Worm (Caenorhabditis elegans): ENCODE data around the gene fkh-3.
A peak's percentile ranks its signal among the peaks of the same experiment; 100 is the strongest.

The fkh-3 gene

DNA sequence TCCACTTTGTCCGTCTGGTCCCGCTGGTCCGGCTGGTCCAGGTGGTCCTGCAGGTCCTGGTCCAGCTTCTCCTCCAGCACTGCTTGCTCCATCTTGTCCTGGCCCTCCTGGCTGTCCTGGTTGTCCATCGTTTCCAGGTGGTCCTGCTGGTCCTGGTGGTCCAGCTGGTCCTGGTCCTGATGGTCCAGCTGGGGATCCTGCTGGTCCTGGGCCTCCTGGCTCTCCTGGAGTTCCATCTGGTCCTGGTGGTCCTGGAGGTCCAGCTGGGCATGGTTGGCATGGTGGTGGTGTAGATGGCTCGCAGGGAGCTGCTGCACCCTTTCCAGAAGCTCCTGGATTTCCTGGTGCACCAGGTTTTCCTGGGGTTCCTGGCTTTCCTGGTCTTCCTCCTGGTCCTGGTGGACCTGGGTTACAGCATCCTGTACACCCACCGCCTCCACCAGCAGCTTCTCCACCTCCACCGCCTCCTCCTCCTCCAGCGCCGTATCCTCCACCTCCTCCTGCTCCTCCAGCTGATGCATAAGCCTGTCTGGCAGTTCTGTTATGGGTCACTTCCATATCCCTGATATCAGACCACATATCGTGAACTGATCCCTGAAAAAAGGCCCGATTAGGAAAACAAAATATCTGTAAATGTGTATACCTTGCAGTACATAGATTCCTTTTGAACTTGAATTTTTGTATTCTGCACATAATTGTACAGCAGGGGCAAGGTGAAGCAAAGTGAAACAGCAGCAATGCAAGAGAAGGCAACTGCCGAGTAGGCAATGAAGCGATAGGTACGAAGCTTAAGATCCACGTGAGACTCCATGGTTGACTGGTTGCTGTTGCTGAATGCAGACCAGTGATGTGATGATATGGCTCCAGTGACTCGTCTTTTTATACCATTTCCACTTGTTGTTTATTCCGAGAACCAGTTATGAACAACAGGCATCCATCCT lies 44.0 kb upstream of the fkh-3 start, which contains the start of gene col-183:
TSS of gene col-183 (minus strand) at position 839 of the 941 bp plus-strand sequence.
- TF ChIP-seq T23F11.4 (GFP tag; optimal IDR thresholded peaks at IDR 0.05) (no peak), elt-4 (tag; optimal IDR thresholded peaks at IDR 0.05) (peak; percentile 71), zip-5 (tag; optimal IDR thresholded peaks at IDR 0.05) (no peak), nhr-11 (tag; optimal IDR thresholded peaks at IDR 0.05) (no peak), ceh-18 (tag; optimal IDR thresholded peaks at IDR 0.05) (no peak), ceh-45 (GFP tag; IDR thresholded peaks at IDR 0.05) (no peak), ceh-9 (tag; optimal IDR thresholded peaks at IDR 0.05) (peak; percentile 33)

- TF ChIP-seq unc-55 (GFP tag; optimal IDR thresholded peaks at IDR 0.05): no peak
- TF ChIP-seq madf-2 (tag; optimal IDR thresholded peaks at IDR 0.05): no peak
- no peak for TF ChIP-seq ceh-48 (tag; optimal IDR thresholded peaks at IDR 0.05)
- TF ChIP-seq nhr-232 (tag; optimal IDR thresholded peaks at IDR 0.05): no peak
- TF ChIP-seq ceh-22 (tag; optimal IDR thresholded peaks at IDR 0.05): no peak
- no peak for TF ChIP-seq Y22D7AL.16 (tag; optimal IDR thresholded peaks at IDR 0.05)
- TF ChIP-seq nhr-11 (tag; optimal IDR thresholded peaks at IDR 0.05): no peak
- TF ChIP-seq pqm-1 (tag; optimal IDR thresholded peaks at IDR 0.05): no peak
- TF ChIP-seq elt-4 (tag; optimal IDR thresholded peaks at IDR 0.05): no peak
- TF ChIP-seq rnt-1 (tag; optimal IDR thresholded peaks at IDR 0.05): no peak
- TF ChIP-seq ceh-30 (tag; optimal IDR thresholded peaks at IDR 0.05): no peak
- no peak for TF ChIP-seq sox-4 (tag; optimal IDR thresholded peaks at IDR 0.05)
- no peak for TF ChIP-seq ztf-16 (tag; optimal IDR thresholded peaks at IDR 0.05)
- no peak for TF ChIP-seq hlh-13 (GFP tag; optimal IDR thresholded peaks at IDR 0.05)
Observed at ce11 chrX:13463793-13464192, 40.6 kb upstream of the fkh-3 start, which contains the start of gene F02D10.2. TSS of gene F02D10.2 (minus strand) at chrX:13463893.

- TF ChIP-seq unc-55 (GFP tag; optimal IDR thresholded peaks at IDR 0.05): no peak
Observed at ce11 chrX:13462519-13462918, 39.3 kb upstream of the fkh-3 start, which contains the start of gene F02D10.3. TSS of gene F02D10.3 (minus strand) at chrX:13462619.

DNA sequence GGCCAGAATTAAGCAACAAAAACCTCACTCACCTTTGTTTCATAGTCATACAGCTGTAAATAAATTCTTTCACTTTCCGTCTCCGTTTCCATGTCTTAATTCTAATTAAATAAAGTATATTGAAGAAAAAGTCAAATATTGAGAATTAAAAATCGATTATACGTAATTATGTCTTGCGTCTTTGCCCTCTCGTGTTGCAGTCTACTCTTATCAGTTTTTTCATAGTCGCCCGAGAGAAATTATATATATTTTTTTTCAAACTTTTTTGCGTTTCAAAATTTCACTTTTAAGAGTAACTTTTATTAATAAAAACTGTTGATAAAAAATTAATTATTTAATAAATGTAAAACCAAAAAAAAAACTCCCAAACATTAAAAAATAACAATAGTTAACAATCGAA lies 33.2 kb upstream of the fkh-3 start, which contains the start of gene flr-1:
TSS of gene flr-1 (minus strand) at position 101 of the 400 bp plus-strand sequence.
- TF ChIP-seq F13H6.1 (tag; optimal IDR thresholded peaks at IDR 0.05): no peak
- TF ChIP-seq ets-4 (tag; optimal IDR thresholded peaks at IDR 0.05): no peak
- no peak for TF ChIP-seq pat-9 (tag; optimal IDR thresholded peaks at IDR 0.05)
- TF ChIP-seq ceh-6 (GFP tag; optimal IDR thresholded peaks at IDR 0.05): no peak
- TF ChIP-seq pqm-1 (tag; optimal IDR thresholded peaks at IDR 0.05): no peak
- TF ChIP-seq eyg-1 (tag; optimal IDR thresholded peaks at IDR 0.05): no peak

DNA sequence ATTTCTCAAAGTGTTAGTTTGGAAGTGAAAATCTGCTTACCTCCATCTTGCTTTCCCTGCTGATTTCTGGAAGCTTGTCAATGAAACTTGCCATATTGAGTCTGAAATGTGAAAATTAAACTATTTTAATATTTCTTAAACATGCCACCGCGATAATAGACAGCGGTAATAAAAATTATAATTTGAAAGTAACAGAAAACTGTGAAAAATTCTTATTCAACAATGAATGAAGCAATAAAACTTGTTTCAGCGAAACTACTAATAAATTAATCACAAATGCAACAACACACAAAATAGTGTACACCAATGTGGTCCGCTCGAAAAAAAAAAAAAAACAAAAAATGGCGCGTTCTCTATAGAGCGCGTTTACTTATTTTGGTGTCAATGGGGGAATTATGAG lies 28.3 kb upstream of the fkh-3 start, which contains the start of gene F02D10.6:
TSS of gene F02D10.6 (minus strand) at position 101 of the 400 bp plus-strand sequence.
- TF ChIP-seq gmeb-2 (tag; optimal IDR thresholded peaks at IDR 0.05): no peak
- TF ChIP-seq sdc-2 (tag; optimal IDR thresholded peaks at IDR 0.05): no peak
- TF ChIP-seq ceh-45 (GFP tag; IDR thresholded peaks at IDR 0.05): no peak
- TF ChIP-seq sox-4 (tag; optimal IDR thresholded peaks at IDR 0.05): no peak
- TF ChIP-seq fax-1 (tag; optimal IDR thresholded peaks at IDR 0.05): no peak
- TF ChIP-seq ref-2 (tag; optimal IDR thresholded peaks at IDR 0.05): no peak

- TF ChIP-seq ceh-2 (tag; optimal IDR thresholded peaks at IDR 0.05): peak; percentile 33
- peak; percentile 73 for TF ChIP-seq ceh-6 (GFP tag; optimal IDR thresholded peaks at IDR 0.05)
- peak; percentile 57 for TF ChIP-seq hlh-6 (tag; optimal IDR thresholded peaks at IDR 0.05)
- TF ChIP-seq hlh-30 (tag; optimal IDR thresholded peaks at IDR 0.05; ENCODE audit: insufficient read depth): peak; percentile 58
- TF ChIP-seq pat-9 (tag; optimal IDR thresholded peaks at IDR 0.05): peak; percentile 70
- peak; percentile 7 for TF ChIP-seq hlh-15 (tag; optimal IDR thresholded peaks at IDR 0.05)
- peak; percentile 75 for TF ChIP-seq pha-2 (tag; optimal IDR thresholded peaks at IDR 0.05)
- peak; percentile 43 for TF ChIP-seq ahr-1 (tag; optimal IDR thresholded peaks at IDR 0.05)
- peak; percentile 2 for TF ChIP-seq pros-1 (tag; optimal IDR thresholded peaks at IDR 0.05)
- TF ChIP-seq ceh-24 (tag; optimal IDR thresholded peaks at IDR 0.05): peak; percentile 45
- TF ChIP-seq rnt-1 (tag; optimal IDR thresholded peaks at IDR 0.05): peak; percentile 53
- peak; percentile 56 for TF ChIP-seq syd-9 (tag; optimal IDR thresholded peaks at IDR 0.05)
- TF ChIP-seq nfya-1 (tag; optimal IDR thresholded peaks at IDR 0.05): peak; percentile 28
- TF ChIP-seq sox-2 (GFP tag; IDR thresholded peaks at IDR 0.05): 0 out of 2 replicates have a peak, but pooled peaks have one; percentile 8
- TF ChIP-seq dve-1 (tag; optimal IDR thresholded peaks at IDR 0.05): peak; percentile 64
- TF ChIP-seq hlh-13 (GFP tag; optimal IDR thresholded peaks at IDR 0.05): peak; percentile 47
- peak; percentile 74 for TF ChIP-seq C08G9.2 (tag; optimal IDR thresholded peaks at IDR 0.05)
Observed at ce11 chrX:13448665-13449099, 25.4 kb upstream of the fkh-3 start.
